Worm (Caenorhabditis elegans): ENCODE data around the gene pgp-1.

The pgp-1 gene

DNA sequence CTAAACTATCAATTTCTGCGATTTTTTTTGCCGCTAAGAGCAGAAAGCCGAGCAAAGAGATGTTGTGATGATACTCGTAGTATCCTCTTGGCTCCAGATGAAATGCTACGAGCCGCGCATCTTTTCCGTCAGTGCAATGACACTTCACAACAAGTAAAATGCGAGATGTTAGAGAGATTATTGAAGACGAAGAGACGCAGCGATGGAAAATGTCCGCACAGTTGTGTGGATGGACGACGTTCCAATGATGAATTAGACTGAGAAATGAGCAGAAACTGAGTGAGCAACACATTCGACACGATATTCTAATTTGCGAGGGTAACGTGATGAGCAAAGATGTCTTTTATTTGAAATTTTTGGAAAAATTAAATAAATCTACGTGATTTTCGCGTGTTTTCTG lies 22.0 kb upstream of the pgp-1 start:
- TF ChIP-seq C06A6.2 (GFP tag; conservative IDR thresholded peaks at IDR 0.05), result no peak
- TF ChIP-seq tbx-9 (tag; optimal IDR thresholded peaks at IDR 0.05; ENCODE audit: borderline replicate concordance), result no peak
- TF ChIP-seq ceh-40 (GFP tag; IDR thresholded peaks at IDR 0.05), result no peak
- TF ChIP-seq sptf-2 (GFP tag; optimal IDR thresholded peaks at IDR 0.05), result no peak
- TF ChIP-seq bed-2 (GFP tag; IDR thresholded peaks at IDR 0.05), result no peak
- TF ChIP-seq hrde-1 (tag; optimal IDR thresholded peaks at IDR 0.05; ENCODE audit: borderline replicate concordance), result no peak
- no peak for TF ChIP-seq Y56A3A.18 (GFP tag; IDR thresholded peaks at IDR 0.05)
- no peak; the same call in 1 of the 2 replicates for TF ChIP-seq hmg-1.2 (GFP tag; IDR thresholded peaks at IDR 0.05)
- no peak for TF ChIP-seq ceh-27 (GFP tag; optimal IDR thresholded peaks at IDR 0.05)
- TF ChIP-seq unc-130 (GFP tag; optimal IDR thresholded peaks at IDR 0.05), result no peak
- no peak for TF ChIP-seq B0019.2 (GFP tag; conservative IDR thresholded peaks at IDR 0.05)
- TF ChIP-seq attf-6 (GFP tag; IDR thresholded peaks at IDR 0.05), result no peak
- no peak for TF ChIP-seq die-1 (tag; optimal IDR thresholded peaks at IDR 0.05)
- TF ChIP-seq ceh-58 (GFP tag; IDR thresholded peaks at IDR 0.05), result no peak
- no peak for TF ChIP-seq Y95B8A.8 (GFP tag; IDR thresholded peaks at IDR 0.05)
- no peak for TF ChIP-seq snpc-1.3 (tag; optimal IDR thresholded peaks at IDR 0.05; ENCODE audit: insufficient read depth)
- no peak for TF ChIP-seq egl-18 (GFP tag; IDR thresholded peaks at IDR 0.05)
- TF ChIP-seq nhr-80 (tag; optimal IDR thresholded peaks at IDR 0.05), result no peak

DNA sequence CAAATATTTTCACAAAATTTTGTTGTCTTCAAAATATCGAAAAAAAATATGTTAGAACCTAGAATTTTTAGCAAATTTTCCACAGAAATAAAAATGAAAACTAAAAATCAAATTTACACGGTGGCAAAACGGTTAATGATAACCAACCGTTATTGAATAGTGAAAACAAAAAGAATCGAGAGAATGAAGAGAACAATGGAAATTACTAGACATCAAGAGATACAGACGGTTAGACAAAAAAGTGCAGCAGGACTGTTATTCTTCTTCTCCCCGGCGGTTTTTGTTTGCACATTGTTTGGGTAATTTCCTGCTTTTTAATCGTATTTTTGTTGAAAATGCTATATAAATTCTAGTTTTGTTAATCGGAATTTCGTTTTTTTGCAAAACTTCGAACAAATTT lies 19.9 kb upstream of the pgp-1 start:
- TF ChIP-seq attf-5 (GFP tag; optimal IDR thresholded peaks at IDR 0.05) (no peak), F52B5.7 (tag; optimal IDR thresholded peaks at IDR 0.05) (no peak), hmg-1.2 (GFP tag; IDR thresholded peaks at IDR 0.05) (peak; percentile 38; the same call in 1 of the 2 replicates)

DNA sequence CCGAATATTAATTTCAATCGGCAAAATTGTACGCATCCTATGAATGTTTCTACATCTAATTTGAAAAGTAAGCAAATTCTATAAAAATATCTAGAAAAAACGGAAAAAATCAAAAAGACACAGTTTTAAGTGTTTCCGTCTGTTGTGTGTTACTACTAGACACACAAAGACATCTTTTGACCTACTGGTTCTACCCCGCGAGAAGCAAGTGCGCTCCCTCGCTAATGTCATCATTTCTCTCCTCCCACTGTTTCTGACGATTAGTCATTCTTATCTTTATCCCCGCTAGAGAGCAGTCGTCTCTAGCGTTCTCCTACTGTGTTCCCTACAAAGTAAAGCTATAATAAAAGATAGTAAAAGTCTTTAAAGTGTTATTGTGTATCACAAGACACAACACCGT lies 19.0 kb upstream of the pgp-1 start:
- TF ChIP-seq snpc-3.4 (tag; optimal IDR thresholded peaks at IDR 0.05) (no peak), Y53G8AR.9 (GFP tag; conservative IDR thresholded peaks at IDR 0.05) (no peak), zfh-2 (GFP tag; conservative IDR thresholded peaks at IDR 0.05) (no peak), efl-1 (GFP tag; optimal IDR thresholded peaks at IDR 0.05) (peak; percentile 74), xnd-1 (tag; optimal IDR thresholded peaks at IDR 0.05) (peak; percentile 62), pha-4 (tag; optimal IDR thresholded peaks at IDR 0.05) (no peak), madf-6 (GFP tag; IDR thresholded peaks at IDR 0.05) (peak; percentile 84), hlh-12 (tag; optimal IDR thresholded peaks at IDR 0.05) (no peak)

DNA sequence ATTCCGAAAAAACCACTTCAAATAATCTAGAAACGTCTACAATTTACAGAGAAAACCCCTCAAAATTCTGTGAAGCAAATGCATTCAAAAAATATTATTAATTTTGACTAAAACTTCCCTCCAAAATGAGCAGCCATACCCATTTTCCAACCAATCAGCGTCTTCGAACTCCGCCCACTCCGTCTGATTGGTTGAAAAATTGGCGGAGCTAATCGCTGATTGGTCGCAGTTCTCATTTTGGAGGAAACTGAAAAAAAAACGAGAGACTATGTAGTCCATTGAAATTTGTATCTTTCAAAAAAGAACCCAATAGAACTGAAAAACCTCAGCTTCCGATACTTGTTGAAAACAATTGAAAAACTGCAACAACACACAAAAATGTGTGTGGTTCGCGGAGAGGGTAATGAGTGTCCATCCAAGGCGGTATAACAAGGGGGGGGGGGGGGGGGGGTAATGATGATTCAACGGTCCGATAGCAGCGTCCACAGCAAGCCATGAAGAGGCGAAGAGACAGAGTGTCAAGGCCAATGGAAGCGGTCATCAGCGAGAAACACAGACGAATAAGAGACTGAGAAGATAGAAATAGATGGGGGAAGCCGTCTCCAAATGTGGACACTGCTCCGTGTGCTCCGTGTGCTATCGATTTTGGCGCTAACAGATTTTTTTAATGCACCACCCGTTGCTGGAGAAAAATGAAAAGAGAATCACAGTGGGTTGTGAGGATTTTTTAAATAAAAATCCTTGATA lies 18.1 kb upstream of the pgp-1 start:
- TF ChIP-seq nfyb-1 (GFP tag; IDR thresholded peaks at IDR 0.05) (peak; percentile 69; the same call in 1 of the 2 replicates), attf-3 (GFP tag; conservative IDR thresholded peaks at IDR 0.05) (no peak), zfh-2 (GFP tag; conservative IDR thresholded peaks at IDR 0.05) (peak; percentile 72), zim-3 (tag; optimal IDR thresholded peaks at IDR 0.05) (no peak), C17E4.6 (GFP tag; IDR thresholded peaks at IDR 0.05) (no peak), rec-8 (tag; optimal IDR thresholded peaks at IDR 0.05) (no peak)
